Fruit fly (Drosophila melanogaster) whole organism, wandering third instar larva: Measurements from ENCODE around the gene santa-maria.

ENCODE experiments used
- Abd-B ChIP-seq: fragments of >200 bp; optimal IDR thresholded peaks from 2 replicates; lab custom pipeline; 2017; ENCODE audit warnings: missing biosample characterization, missing genetic modification characterization
- CG32264 ChIP-seq: fragments of 200-800 bp; sonication (Bioruptor generic); optimal IDR thresholded peaks from 2 replicates; lab custom pipeline; 2016; ENCODE audit warnings: missing biosample characterization, missing genetic modification characterization
- CG9705 ChIP-seq: fragments of 200-800 bp; sonication (Bioruptor generic); optimal IDR thresholded peaks from 2 replicates; lab custom pipeline; 2018; ENCODE audit warnings: missing biosample characterization, mild to moderate bottlenecking, missing genetic modification characterization
- CrebA ChIP-seq: fragments of 200-800 bp; sonication (Bioruptor generic); optimal IDR thresholded peaks from 2 replicates; lab custom pipeline; 2016; ENCODE audit warnings: missing biosample characterization, mild to moderate bottlenecking, missing genetic modification characterization, borderline replicate concordance
- Dfd ChIP-seq: fragments of >200 bp; optimal IDR thresholded peaks from 2 replicates; lab custom pipeline; 2017; ENCODE audit warnings: missing biosample characterization, missing genetic modification characterization
- Dif ChIP-seq: fragments of 200-275, 200-300 bp; sonication (Bioruptor generic); optimal IDR thresholded peaks from 2 replicates; lab custom pipeline; 2018; ENCODE audit warnings: missing biosample characterization, missing genetic modification characterization; ENCODE audit not compliant: partially characterized antibody
- GATAd ChIP-seq: sonication (Bioruptor generic); optimal IDR thresholded peaks from 2 replicates; lab custom pipeline; 2016; ENCODE audit warnings: missing biosample characterization, missing genetic modification characterization
- HLH106 ChIP-seq: fragments of 200-800 bp; optimal IDR thresholded peaks from 3 replicates; lab custom pipeline; 2019; ENCODE audit warnings: missing biosample characterization, mild to moderate bottlenecking, missing genetic modification characterization, moderate library complexity
- Hnf4 ChIP-seq: fragments of 200-800 bp; sonication (Bioruptor generic); optimal IDR thresholded peaks from 2 replicates; lab custom pipeline; 2016; ENCODE audit warnings: missing biosample characterization, mild to moderate bottlenecking, missing genetic modification characterization
- Hr83 ChIP-seq: fragments of 200-300 bp; sonication (Bioruptor generic); optimal IDR thresholded peaks from 2 replicates; lab custom pipeline; 2016; ENCODE audit warnings: missing biosample characterization, mild to moderate bottlenecking, missing genetic modification characterization, moderate library complexity; ENCODE audit not compliant: poor library complexity, severe bottlenecking
- Jra ChIP-seq: sonication (Bioruptor generic); optimal IDR thresholded peaks from 2 replicates; lab custom pipeline; 2016; ENCODE audit warnings: missing biosample characterization, missing genetic modification characterization
- Myc ChIP-seq: fragments of >200 bp; optimal IDR thresholded peaks from 2 replicates; lab custom pipeline; 2017
- N ChIP-seq: fragments of >200 bp; optimal IDR thresholded peaks from 2 replicates; lab custom pipeline; 2018; ENCODE audit warnings: missing biosample characterization, missing external identifiers, missing genetic modification characterization
- OdsH ChIP-seq: fragments of 200-800 bp; sonication (Bioruptor generic); optimal IDR thresholded peaks from 2 replicates; lab custom pipeline; 2016; ENCODE audit warnings: missing biosample characterization, mild to moderate bottlenecking, missing genetic modification characterization
- Rel ChIP-seq, 2 experiments: fragments of 200-800 bp; sonication (Bioruptor generic) in 1 of 2; optimal IDR thresholded peaks; 2 replicates in 1 of 2; 3 replicates in 1 of 2; lab custom pipeline; 2016 to 2019; ENCODE audit warnings: mild to moderate bottlenecking in 2 of 2, missing biosample characterization in 2 of 2, missing genetic modification characterization in 2 of 2, moderate library complexity in 1 of 2
- Sp1 ChIP-seq: fragments of 200-800 bp; sonication (Bioruptor generic); optimal IDR thresholded peaks from 3 replicates; lab custom pipeline; 2019; ENCODE audit warnings: missing biosample characterization, mild to moderate bottlenecking, missing genetic modification characterization, moderate library complexity
- Vsx2 ChIP-seq: fragments of 200-300, 225-300 bp; sonication (Bioruptor generic); optimal IDR thresholded peaks from 2 replicates; lab custom pipeline; 2018; ENCODE audit warnings: missing biosample characterization, missing genetic modification characterization; ENCODE audit not compliant: partially characterized antibody
- br ChIP-seq: fragments of 200-800 bp; sonication (Bioruptor generic); optimal IDR thresholded peaks from 2 replicates; lab custom pipeline; 2016; ENCODE audit warnings: missing biosample characterization, missing genetic modification characterization
- brk ChIP-seq: fragments of 200-800 bp; sonication (Bioruptor generic); optimal IDR thresholded peaks from 2 replicates; lab custom pipeline; 2016; ENCODE audit warnings: missing biosample characterization, mild to moderate bottlenecking, missing genetic modification characterization
- dl ChIP-seq, 2 experiments: fragments of 175-275, 200-275 bp in 1 of 2; fragments of 200-275 bp in 1 of 2; sonication (Bioruptor generic); optimal IDR thresholded peaks; lab custom pipeline; 2018; ENCODE audit warnings: mild to moderate bottlenecking in 2 of 2, missing biosample characterization in 2 of 2, missing genetic modification characterization in 2 of 2, moderate library complexity in 2 of 2; ENCODE audit not compliant: partially characterized antibody in 2 of 2, insufficient read depth in 1 of 2
- dmrt93B ChIP-seq: fragments of 200-800 bp; sonication (Bioruptor generic); optimal IDR thresholded peaks from 2 replicates; lab custom pipeline; 2018; ENCODE audit warnings: missing biosample characterization, mild to moderate bottlenecking, missing genetic modification characterization
- dsf ChIP-seq: sonication (Bioruptor generic); optimal IDR thresholded peaks from 2 replicates; lab custom pipeline; 2016; ENCODE audit warnings: missing biosample characterization, missing genetic modification characterization, borderline replicate concordance
- ey ChIP-seq: fragments of 200-800 bp; sonication (Bioruptor generic); optimal IDR thresholded peaks from 2 replicates; lab custom pipeline; 2016; ENCODE audit warnings: missing biosample characterization, missing genetic modification characterization
- foxo ChIP-seq, 2 experiments: fragments of 200-800 bp; sonication (Bioruptor generic); optimal IDR thresholded peaks; 2 replicates in 1 of 2; 3 replicates in 1 of 2; lab custom pipeline; 2016 to 2017; ENCODE audit warnings: missing biosample characterization in 2 of 2, missing genetic modification characterization in 2 of 2
- fru ChIP-seq: fragments of 200-800 bp; sonication (Bioruptor generic); optimal IDR thresholded peaks from 3 replicates; lab custom pipeline; 2016; ENCODE audit warnings: missing biosample characterization, mild to moderate bottlenecking, missing genetic modification characterization
- h ChIP-seq: fragments of 200-800 bp; sonication (Bioruptor generic); optimal IDR thresholded peaks from 3 replicates; lab custom pipeline; 2016; ENCODE audit warnings: missing biosample characterization, mild to moderate bottlenecking, missing genetic modification characterization
- jim ChIP-seq: fragments of 175-275, 200-325 bp; sonication (Bioruptor generic); optimal IDR thresholded peaks from 2 replicates; lab custom pipeline; 2016; ENCODE audit warnings: missing biosample characterization, mild to moderate bottlenecking, missing genetic modification characterization
- lola ChIP-seq: fragments of >200 bp; optimal IDR thresholded peaks from 2 replicates; lab custom pipeline; 2017; ENCODE audit warnings: missing biosample characterization, missing genetic modification characterization
- pan ChIP-seq: fragments of >200 bp; optimal IDR thresholded peaks from 2 replicates; lab custom pipeline; 2017
- psq ChIP-seq: fragments of 200-800 bp; sonication (Bioruptor generic); optimal IDR thresholded peaks from 3 replicates; lab custom pipeline; 2017; ENCODE audit warnings: missing biosample characterization, mild to moderate bottlenecking, missing genetic modification characterization, moderate library complexity
- rgr ChIP-seq: fragments of 200-800 bp; sonication (Bioruptor generic); optimal IDR thresholded peaks from 3 replicates; lab custom pipeline; 2016; ENCODE audit warnings: missing biosample characterization, mild to moderate bottlenecking, missing genetic modification characterization
- sage ChIP-seq: fragments of 200-800 bp; sonication (Bioruptor generic); optimal IDR thresholded peaks from 2 replicates; lab custom pipeline; 2016; ENCODE audit warnings: missing biosample characterization, mild to moderate bottlenecking, missing genetic modification characterization
- sv ChIP-seq: fragments of 200-800 bp; sonication (Bioruptor generic); optimal IDR thresholded peaks from 3 replicates; lab custom pipeline; 2016; ENCODE audit warnings: missing biosample characterization, missing genetic modification characterization
- tai ChIP-seq: sonication (Bioruptor generic); optimal IDR thresholded peaks from 2 replicates; lab custom pipeline; 2016; ENCODE audit warnings: missing biosample characterization, missing genetic modification characterization
- usp ChIP-seq: fragments of >200 bp; optimal IDR thresholded peaks from 2 replicates; lab custom pipeline; 2017; ENCODE audit warnings: missing biosample characterization, missing genetic modification characterization
- woc ChIP-seq: sonication (Bioruptor generic); optimal IDR thresholded peaks from 2 replicates; lab custom pipeline; 2016; ENCODE audit warnings: missing biosample characterization, mild to moderate bottlenecking, missing genetic modification characterization

The santa-maria gene

DNA sequence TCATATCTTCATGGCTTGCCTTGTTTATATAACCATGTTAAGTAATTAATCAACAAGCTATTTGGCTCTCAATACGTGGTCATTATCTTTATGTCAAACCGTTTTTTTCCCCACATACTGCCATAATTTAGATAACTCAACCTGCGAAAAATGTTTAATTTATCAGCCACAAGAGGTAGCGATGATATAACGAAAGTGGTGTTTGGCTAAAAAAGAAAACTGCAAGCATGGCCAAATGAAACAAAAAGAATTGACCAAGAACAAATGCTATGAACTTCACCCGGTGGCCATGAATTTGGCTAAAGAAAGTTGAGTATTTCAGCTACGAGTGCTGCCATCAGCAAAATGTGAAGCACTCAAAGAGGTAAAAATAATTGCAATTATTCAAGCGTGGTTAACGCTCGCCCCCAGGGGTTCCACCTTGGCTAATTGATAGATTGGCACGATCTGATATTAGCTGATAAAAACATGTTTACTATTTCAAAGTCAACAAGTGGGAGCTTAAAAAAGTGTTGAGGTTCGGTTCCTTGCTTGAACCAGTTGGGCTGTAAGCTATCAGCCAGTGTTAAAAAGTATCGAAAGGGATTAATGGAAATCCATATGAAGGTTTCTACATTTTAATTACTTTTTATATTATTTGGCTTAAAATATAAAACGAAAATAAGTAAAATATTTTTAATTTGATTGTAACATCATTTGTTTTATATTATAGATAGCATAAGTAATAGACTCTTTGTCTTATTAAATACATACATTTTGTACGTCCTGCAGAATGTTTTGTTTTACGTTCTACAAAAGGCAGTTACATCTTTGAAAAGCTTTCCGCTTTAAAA is 14.3 kb downstream of the santa-maria start:
- TF ChIP-seq GATAd (GFP tag; lab: Kevin White, UChicago) (no peak), fru (peak; percentile 37), Dif (GFP tag; lab: Kevin White, UChicago) (no peak), foxo (GFP tag; optimal IDR thresholded peaks at IDR 0.05; lab: Kevin White, UChicago) (peak in 1 of 2 experiments; percentile 49), pan (lab: Kevin White, UChicago) (no peak), N (GFP tag; lab: Kevin White, UChicago) (no peak), Rel (GFP tag; optimal IDR thresholded peaks at IDR 0.05; lab: Kevin White, UChicago) (no peak), Rel (tag; optimal IDR thresholded peaks at IDR 0.05; lab: Kevin White, UChicago) (no peak), psq (GFP tag; lab: Kevin White, UChicago) (peak; percentile 35), Vsx2 (GFP tag; lab: Kevin White, UChicago) (no peak), Hr83 (GFP tag; lab: Kevin White, UChicago) (peak; percentile 96), dsf (peak; percentile 11), OdsH (peak; percentile 40), CrebA (GFP tag; lab: Kevin White, UChicago) (no peak), br (GFP tag; lab: Kevin White, UChicago) (peak; percentile 24), jim (peak; percentile 44), brk (peak; percentile 51), HLH106 (tag; lab: Kevin White, UChicago) (peak; percentile 39), Hnf4 (GFP tag; lab: Kevin White, UChicago) (peak; percentile 62), sv (peak; percentile 74), dmrt93B (GFP tag; lab: Kevin White, UChicago) (peak; percentile 39), rgr (GFP tag; lab: Kevin White, UChicago) (peak; percentile 50), dl (GFP tag; optimal IDR thresholded peaks at IDR 0.05; lab: Kevin White, UChicago; ENCODE audit: insufficient read depth in 1 of 2, partially characterized antibody in 2 of 2) (no peak), ey (GFP tag; lab: Kevin White, UChicago) (peak; percentile 21), tai (GFP tag; lab: Kevin White, UChicago) (peak; percentile 47), CG9705 (GFP tag; lab: Kevin White, UChicago) (peak; percentile 37), h (GFP tag; lab: Kevin White, UChicago) (peak; percentile 49)
- TF ChIP-seq, all 38 proteins: peak for 18

DNA sequence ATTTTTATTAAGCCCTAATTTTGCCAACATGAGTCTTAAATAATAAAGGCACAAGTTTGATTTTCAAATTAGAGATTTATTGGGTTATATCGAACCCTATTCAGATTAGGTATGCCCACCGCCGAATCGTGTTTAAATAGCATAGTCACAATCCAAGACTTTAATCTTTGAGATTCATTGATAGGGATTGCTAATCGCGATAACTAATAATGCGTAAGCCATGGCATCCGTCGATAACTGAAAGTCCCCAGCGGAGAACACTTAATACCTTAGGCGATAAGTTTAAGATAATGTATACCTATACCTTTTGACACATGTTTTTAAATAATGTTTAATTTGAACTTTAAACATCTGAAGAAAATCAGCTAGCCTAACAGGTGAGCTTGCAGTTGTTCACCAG is 15.6 kb downstream of the santa-maria start:
- TF ChIP-seq psq (GFP tag; lab: Kevin White, UChicago) (no peak), OdsH (no peak), Sp1 (no peak), Vsx2 (GFP tag; lab: Kevin White, UChicago) (no peak), sage (GFP tag; lab: Kevin White, UChicago) (no peak), Jra (GFP tag; lab: Kevin White, UChicago) (no peak), jim (no peak), HLH106 (tag; lab: Kevin White, UChicago) (no peak), h (GFP tag; lab: Kevin White, UChicago) (no peak), tai (GFP tag; lab: Kevin White, UChicago) (no peak), fru (no peak), Dfd (GFP tag; lab: Kevin White, UChicago) (no peak), foxo (GFP tag; optimal IDR thresholded peaks at IDR 0.05; lab: Kevin White, UChicago) (no peak), Abd-B (GFP tag; lab: Kevin White, UChicago) (no peak), woc (GFP tag; lab: Kevin White, UChicago) (no peak), CrebA (GFP tag; lab: Kevin White, UChicago) (no peak), lola (GFP tag; lab: Kevin White, UChicago) (no peak)

DNA sequence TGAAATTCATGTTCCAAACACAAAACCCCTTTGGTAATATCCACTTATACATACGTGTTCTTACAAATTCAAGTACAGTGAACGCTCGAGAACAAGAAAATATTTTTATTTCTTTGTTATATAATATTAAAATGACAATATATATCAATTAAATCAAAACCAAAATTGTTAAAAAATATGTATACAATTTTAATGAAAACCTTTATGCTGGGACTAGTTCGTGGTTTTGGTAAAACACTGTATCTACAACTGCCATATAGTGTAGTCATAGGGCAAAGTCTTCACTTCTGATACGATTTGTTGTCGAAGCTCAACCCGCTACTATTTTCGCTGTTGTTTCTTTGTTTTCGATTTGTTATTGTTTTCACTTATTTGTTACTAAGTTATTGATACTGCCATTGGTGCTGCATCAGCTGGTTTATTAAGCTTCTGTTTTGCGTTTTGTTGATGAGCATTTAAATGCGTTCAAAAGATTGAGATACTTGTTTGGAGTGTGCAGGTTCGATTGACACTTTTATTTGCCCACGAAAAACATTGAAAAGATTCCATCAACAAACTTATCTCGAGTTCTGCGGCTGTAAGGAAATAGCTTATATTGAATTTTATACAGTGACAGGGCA is 16.2 kb downstream of the santa-maria start:
- TF ChIP-seq HLH106 (tag; lab: Kevin White, UChicago): peak; percentile 36
- peak; percentile 50 for TF ChIP-seq OdsH
- no peak for TF ChIP-seq dl (GFP tag; optimal IDR thresholded peaks at IDR 0.05; lab: Kevin White, UChicago; ENCODE audit: insufficient read depth in 1 of 2, partially characterized antibody in 2 of 2)
- TF ChIP-seq brk: peak; percentile 12
- no peak for TF ChIP-seq Rel (GFP tag; optimal IDR thresholded peaks at IDR 0.05; lab: Kevin White, UChicago)
- peak; percentile 4 for TF ChIP-seq Rel (tag; optimal IDR thresholded peaks at IDR 0.05; lab: Kevin White, UChicago)
- TF ChIP-seq CG32264 (GFP tag; lab: Kevin White, UChicago): no peak
- TF ChIP-seq woc (GFP tag; lab: Kevin White, UChicago): no peak
- no peak for TF ChIP-seq dmrt93B (GFP tag; lab: Kevin White, UChicago)
- peak; percentile 8 for TF ChIP-seq ey (GFP tag; lab: Kevin White, UChicago)
- no peak for TF ChIP-seq Myc
- no peak for TF ChIP-seq tai (GFP tag; lab: Kevin White, UChicago)
- peak; percentile 62 for TF ChIP-seq Hnf4 (GFP tag; lab: Kevin White, UChicago)
- peak; percentile 37 for TF ChIP-seq rgr (GFP tag; lab: Kevin White, UChicago)
- TF ChIP-seq Vsx2 (GFP tag; lab: Kevin White, UChicago): no peak
- TF ChIP-seq Sp1: peak; percentile 50
- peak; percentile 7 for TF ChIP-seq fru
- TF ChIP-seq foxo (GFP tag; optimal IDR thresholded peaks at IDR 0.05; lab: Kevin White, UChicago): peak in 1 of 2 experiments; percentile 50
- TF ChIP-seq h (GFP tag; lab: Kevin White, UChicago): peak; percentile 3
- TF ChIP-seq usp (GFP tag; lab: Kevin White, UChicago): no peak
- TF ChIP-seq psq (GFP tag; lab: Kevin White, UChicago): peak; percentile 7
